Worm (Caenorhabditis elegans): ENCODE measurements around the gene C45B11.5.
A peak's percentile ranks its signal among the peaks of the same experiment; 100 is the strongest.

The C45B11.5 gene

DNA sequence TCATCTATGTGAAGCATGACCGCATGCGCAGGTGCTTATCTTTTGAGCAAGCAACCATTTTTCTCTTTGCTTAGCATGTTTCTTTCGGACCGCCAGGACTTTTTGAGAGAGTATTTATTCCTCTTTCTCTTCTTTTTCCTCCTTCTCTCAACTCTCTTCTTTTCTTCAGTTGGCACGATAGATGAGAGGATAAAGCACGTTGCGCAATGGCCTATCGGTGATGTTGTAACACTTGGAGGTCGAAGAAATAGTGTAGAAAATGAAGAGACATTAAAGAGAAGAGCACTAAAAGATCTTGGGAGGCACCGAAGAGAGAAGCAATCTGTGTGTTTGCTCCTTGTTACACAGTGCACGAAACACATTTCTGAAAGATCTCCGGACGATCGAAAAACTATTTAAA lies 42.1 kb downstream of the C45B11.5 start:
- TF ChIP-seq cog-1 (tag; optimal IDR thresholded peaks at IDR 0.05) (peak; percentile 77), ztf-23 (GFP tag; IDR thresholded peaks at IDR 0.05) (no peak), flt-1 (GFP tag; IDR thresholded peaks at IDR 0.05) (no peak)

DNA sequence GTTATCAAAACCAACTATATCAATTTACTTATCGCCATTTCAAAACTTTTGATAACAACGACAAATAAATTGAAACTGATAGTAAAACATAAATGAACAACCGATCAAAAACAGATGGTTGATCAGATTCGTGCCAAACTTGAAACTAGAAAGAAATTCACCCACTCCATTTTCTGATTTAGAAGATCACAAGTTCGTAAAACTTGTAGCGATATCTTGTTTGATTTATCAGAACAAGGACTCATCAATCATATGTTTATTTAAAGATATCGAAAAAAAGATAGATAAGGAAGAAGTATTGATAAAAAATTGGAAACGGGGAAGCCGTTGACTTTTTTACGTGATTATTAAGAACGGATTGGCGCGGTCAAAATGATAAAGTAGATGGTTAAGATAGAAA lies 45.5 kb downstream of the C45B11.5 start:
- TF ChIP-seq ztf-23 (GFP tag; IDR thresholded peaks at IDR 0.05) (no peak), cog-1 (tag; optimal IDR thresholded peaks at IDR 0.05) (no peak), med-1 (GFP tag; optimal IDR thresholded peaks at IDR 0.05; ENCODE audit: insufficient read depth) (no peak), flt-1 (GFP tag; IDR thresholded peaks at IDR 0.05) (no peak), ztf-29 (GFP tag; IDR thresholded peaks at IDR 0.05) (no peak), klf-2 (GFP tag; conservative IDR thresholded peaks at IDR 0.05) (no peak), ref-1 (GFP tag; conservative IDR thresholded peaks at IDR 0.05) (no peak), T22C8.4 (GFP tag; IDR thresholded peaks at IDR 0.05) (no peak), tab-1 (GFP tag; IDR thresholded peaks at IDR 0.05) (no peak)

DNA sequence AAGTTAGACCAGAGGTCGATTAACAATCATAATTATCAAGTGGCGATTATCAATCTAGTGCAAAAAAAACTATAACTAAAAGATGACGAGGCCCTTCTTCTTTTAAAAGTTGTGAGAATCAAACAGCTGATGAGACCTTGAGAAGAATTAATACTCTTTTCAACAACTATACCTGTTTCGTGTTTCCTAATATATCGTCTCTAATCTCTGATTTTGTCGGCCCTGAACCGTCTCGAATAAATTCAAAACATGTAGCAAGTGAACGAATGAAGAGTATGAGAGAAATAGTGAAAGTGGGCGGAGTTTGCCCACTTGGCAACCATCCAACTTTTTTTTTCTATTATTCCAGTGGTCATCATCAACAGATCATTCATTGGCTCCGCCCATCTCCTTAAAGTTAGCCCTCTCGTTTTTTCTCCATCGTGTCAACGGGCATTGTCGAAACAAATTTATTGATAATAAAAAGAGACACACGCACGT lies 46.0 kb downstream of the C45B11.5 start, which contains the start of gene Y42A5A.1:
Gene Y42A5A.1 (plus strand): TSS at position 430 of the 480 bp plus-strand sequence.
- no peak for TF ChIP-seq klf-2 (GFP tag; conservative IDR thresholded peaks at IDR 0.05)
- TF ChIP-seq med-1 (GFP tag; optimal IDR thresholded peaks at IDR 0.05; ENCODE audit: insufficient read depth) = no peak
- no peak for TF ChIP-seq tab-1 (GFP tag; IDR thresholded peaks at IDR 0.05)
- no peak for TF ChIP-seq ref-1 (GFP tag; conservative IDR thresholded peaks at IDR 0.05)
- TF ChIP-seq T22C8.4 (GFP tag; IDR thresholded peaks at IDR 0.05) = no peak
- TF ChIP-seq ztf-29 (GFP tag; IDR thresholded peaks at IDR 0.05) = no peak
- no peak for TF ChIP-seq ztf-23 (GFP tag; IDR thresholded peaks at IDR 0.05)
- TF ChIP-seq cog-1 (tag; optimal IDR thresholded peaks at IDR 0.05) = no peak
- no peak for TF ChIP-seq flt-1 (GFP tag; IDR thresholded peaks at IDR 0.05)
